Fruit fly (Drosophila melanogaster): ENCODE measurements around the gene Cyp28d2.

dm6 chr2L:5247384-5247783 is 40.3 kb downstream of the Cyp28d2 start:
- TF ChIP-seq CG34406 (GFP tag; optimal IDR thresholded peaks at IDR 0.05) (no peak), Eip93F (GFP tag; optimal IDR thresholded peaks at IDR 0.05) (no peak)

Measured in whole organism, prepupa.